Fruit fly (Drosophila melanogaster): ENCODE data around the gene Cln3.

Gene Cln3

DNA sequence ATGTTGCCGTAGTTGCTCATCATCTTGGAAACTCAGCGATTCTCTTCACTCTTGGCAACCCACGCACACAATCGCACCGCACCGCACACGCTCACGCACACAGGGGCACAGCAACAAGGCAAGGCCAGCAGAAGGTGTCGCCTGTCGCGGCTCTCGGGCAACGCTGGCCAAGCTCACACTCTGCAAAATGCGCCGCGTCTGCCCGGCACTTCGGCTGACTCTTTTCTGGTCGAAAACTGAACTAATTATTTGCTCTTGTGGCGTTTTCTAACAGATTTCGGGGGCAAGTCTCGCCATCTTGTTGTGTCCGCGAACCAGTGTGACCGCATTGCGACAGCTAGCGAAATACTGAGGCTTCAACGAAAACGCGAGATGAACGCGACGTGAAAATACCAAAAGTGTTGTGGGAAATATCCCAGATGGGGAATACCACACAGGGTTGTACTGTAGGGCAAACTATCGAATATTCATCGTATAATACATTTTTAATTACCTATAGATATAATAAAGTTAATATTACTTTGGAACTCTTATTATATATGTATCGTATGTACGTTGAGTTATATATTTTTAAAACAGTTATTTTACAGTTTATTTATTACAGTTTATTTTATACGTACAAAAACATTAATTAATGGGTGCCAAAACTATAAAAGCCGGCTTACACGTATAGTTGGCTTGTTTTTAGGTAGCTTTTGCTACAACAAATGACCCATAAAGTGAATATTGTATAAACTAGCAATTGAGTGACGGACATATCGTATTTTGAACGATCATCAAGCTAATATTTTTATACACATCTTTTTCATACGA lies 32.5 kb upstream of the Cln3 start, which contains the start of the genes MED19 and CG7430 (continued):
- TF ChIP-seq luna (GFP tag; optimal IDR thresholded peaks at IDR 0.05) (no peak), trem (tag; optimal IDR thresholded peaks at IDR 0.05) (peak; percentile 36), CG11723 (GFP tag; optimal IDR thresholded peaks at IDR 0.05) (no peak), CG3838 (GFP tag; optimal IDR thresholded peaks at IDR 0.05) (no peak), HmgD (GFP tag; optimal IDR thresholded peaks at IDR 0.05) (no peak), CG12104 (GFP tag; optimal IDR thresholded peaks at IDR 0.05) (peak; percentile 10), CG6854 (GFP tag; optimal IDR thresholded peaks at IDR 0.05) (peak; percentile 34), pho (GFP tag; optimal IDR thresholded peaks at IDR 0.05) (no peak), onecut (GFP tag; IDR thresholded peaks at IDR 0.05) (no peak), CG3995 (GFP tag; optimal IDR thresholded peaks at IDR 0.05) (no peak), lab (GFP tag; optimal IDR thresholded peaks at IDR 0.05) (no peak), CG34422 (GFP tag; IDR thresholded peaks at IDR 0.05) (peak; percentile 60; the same call in 1 of the 3 replicates), CG33557 (GFP tag; optimal IDR thresholded peaks at IDR 0.05) (peak; percentile 21), CG17912 (GFP tag; optimal IDR thresholded peaks at IDR 0.05) (peak; percentile 31), fd64A (GFP tag; optimal IDR thresholded peaks at IDR 0.05) (peak; percentile 56), BEAF-32 (GFP tag; optimal IDR thresholded peaks at IDR 0.05) (peak; percentile 80), CG17568 (GFP tag; optimal IDR thresholded peaks at IDR 0.05) (no peak), kay (GFP tag; optimal IDR thresholded peaks at IDR 0.05) (no peak), Hand (GFP tag; optimal IDR thresholded peaks at IDR 0.05) (peak; percentile 28), Rfx (GFP tag; IDR thresholded peaks at IDR 0.05) (peak; percentile 26), dmrt11E (tag; optimal IDR thresholded peaks at IDR 0.05) (no peak), so (GFP tag; IDR thresholded peaks at IDR 0.05) (no peak), fru (optimal IDR thresholded peaks at IDR 0.05) (no peak), z (GFP tag; IDR thresholded peaks at IDR 0.05) (no peak), CG10321 (GFP tag; IDR thresholded peaks at IDR 0.05) (no peak), sens (GFP tag) (no peak), CG8478 (optimal IDR thresholded peaks at IDR 0.05) (peak; percentile 63), CG17385 (GFP tag; optimal IDR thresholded peaks at IDR 0.05) (no peak), gcm2 (GFP tag; optimal IDR thresholded peaks at IDR 0.05) (no peak), lbe (GFP tag; optimal IDR thresholded peaks at IDR 0.05) (peak; percentile 26), disco-r (GFP tag; optimal IDR thresholded peaks at IDR 0.05) (no peak), dysf (GFP tag; IDR thresholded peaks at IDR 0.05) (no peak), Scr (GFP tag; IDR thresholded peaks at IDR 0.05; ENCODE audit: partially characterized antibody) (no peak; the same call in 1 of the 2 replicates), ken (GFP tag; IDR thresholded peaks at IDR 0.05) (no peak), shn (GFP tag; optimal IDR thresholded peaks at IDR 0.05) (no peak), CG2202 (tag; optimal IDR thresholded peaks at IDR 0.05) (no peak), inv (GFP tag; IDR thresholded peaks at IDR 0.05; ENCODE audit: partially characterized antibody) (0 out of 2 replicates have a peak, but pooled peaks have one; percentile 11), Xrp1 (GFP tag; IDR thresholded peaks at IDR 0.05) (no peak), CG30403 (GFP tag; optimal IDR thresholded peaks at IDR 0.05) (no peak), CrebB (tag; optimal IDR thresholded peaks at IDR 0.05) (peak; percentile 28), ftz-f1 (GFP tag; optimal IDR thresholded peaks at IDR 0.05) (peak; percentile 96), CG3407 (GFP tag; optimal IDR thresholded peaks at IDR 0.05) (no peak), esg (GFP tag; conservative IDR thresholded peaks at IDR 0.05) (no peak), CG11695 (GFP tag; IDR thresholded peaks at IDR 0.05) (no peak), vvl (GFP tag; IDR thresholded peaks at IDR 0.05) (peak; percentile 20; the same call in 1 of the 2 replicates), CG34376 (GFP tag; optimal IDR thresholded peaks at IDR 0.05) (peak; percentile 50), mam (GFP tag; optimal IDR thresholded peaks at IDR 0.05) (no peak), bbx (GFP tag; IDR thresholded peaks at IDR 0.05; ENCODE audit: partially characterized antibody) (peak; percentile 56; the same call in 1 of the 2 replicates), CG14965 (GFP tag; optimal IDR thresholded peaks at IDR 0.05; ENCODE audit: borderline replicate concordance) (no peak), CG5245 (GFP tag; optimal IDR thresholded peaks at IDR 0.05) (no peak)

Measured in whole organism, embryonic.